Fruit fly (Drosophila melanogaster) S2 (cell line): ENCODE measurements around the gene SkpC.

Source experiments
- CG8478 ChIP-seq: fragments of >200 bp; optimal IDR thresholded peaks from 2 replicates; lab custom pipeline; 2018
- CTCF ChIP-seq, 2 experiments: fragments of >200 bp; optimal IDR thresholded peaks; 2 replicates each; lab custom pipeline; 2018

Gene SkpC

DNA sequence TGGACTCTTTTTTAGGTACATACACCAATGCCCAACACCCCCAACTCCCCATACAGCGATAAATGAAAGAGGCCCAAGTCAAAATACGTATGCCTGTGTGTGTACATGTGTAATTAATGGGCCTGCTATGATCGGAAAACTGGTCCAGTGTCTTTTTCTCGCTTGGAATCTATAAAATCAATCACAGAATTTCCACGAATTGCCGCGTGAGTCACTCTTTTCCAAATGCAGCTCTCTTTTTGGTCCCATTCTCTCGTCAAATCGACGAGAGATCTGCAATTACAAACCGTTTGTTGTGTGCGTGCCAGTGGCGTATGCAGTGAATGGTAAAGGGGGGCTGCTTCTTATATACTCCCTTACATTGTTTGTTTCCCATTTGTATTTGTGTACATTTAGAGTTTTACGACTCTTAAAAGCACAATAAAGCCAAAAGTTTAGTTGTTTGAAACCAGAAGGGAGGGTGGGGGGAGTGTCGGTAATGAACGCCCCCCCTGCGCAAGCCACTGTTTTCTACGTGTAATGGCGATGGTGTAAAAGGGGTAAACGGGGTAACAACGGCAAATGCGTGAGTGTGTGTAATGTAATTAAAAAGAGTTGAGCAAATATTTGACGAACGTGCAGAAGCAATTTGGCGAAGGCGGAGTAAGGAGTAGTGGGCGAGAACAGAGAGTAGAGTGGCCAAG is 31.0 kb downstream of the SkpC start:
- TF ChIP-seq CG8478 (lab: Kevin White, UChicago) (no peak), CTCF (optimal IDR thresholded peaks at IDR 0.05; lab: Kevin White, UChicago) (no peak)

DNA sequence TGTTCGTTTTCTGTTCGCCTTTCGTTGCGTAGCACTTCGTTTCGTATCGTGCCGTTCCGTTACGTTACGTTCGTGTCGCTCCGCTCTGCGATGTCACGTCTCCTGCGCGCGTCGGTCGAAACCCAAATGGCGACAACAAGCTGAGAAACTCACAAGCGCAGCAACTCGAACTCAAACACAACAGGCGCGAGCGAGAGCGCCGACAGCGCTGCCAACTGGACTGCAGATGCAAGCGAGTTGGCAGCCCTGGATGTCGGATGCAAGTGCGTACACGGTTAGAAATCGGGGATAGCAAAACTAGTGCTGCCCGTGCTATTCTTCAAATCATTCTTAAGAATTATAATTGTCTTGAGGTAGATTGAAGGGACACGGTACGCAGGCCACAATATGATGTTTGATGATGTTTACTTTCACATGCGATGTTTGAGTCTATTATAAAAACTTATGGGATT is 32.5 kb downstream of the SkpC start:
- TF ChIP-seq CTCF (optimal IDR thresholded peaks at IDR 0.05; lab: Kevin White, UChicago) = no peak
- no peak for TF ChIP-seq CG8478 (lab: Kevin White, UChicago)

- TF ChIP-seq CTCF (optimal IDR thresholded peaks at IDR 0.05; lab: Kevin White, UChicago) (no peak), CG8478 (lab: Kevin White, UChicago) (no peak)
These were observed 34.7 kb downstream of the SkpC start for dm6 chrX:19850503-19851094.

- no peak for TF ChIP-seq CG8478 (lab: Kevin White, UChicago)
- TF ChIP-seq CTCF (optimal IDR thresholded peaks at IDR 0.05; lab: Kevin White, UChicago) = peak; percentile 52 to 60
These were observed 35.5 kb downstream of the SkpC start for dm6 chrX:19851095-19851988.

dm6 chrX:19851989-19852307 is 36.1 kb downstream of the SkpC start, which contains the start of the genes pico and Nup205:
TSS of gene pico (minus strand) at chrX:19852059.
TSS of gene Nup205 (plus strand) at chrX:19852214.
- TF ChIP-seq CTCF (optimal IDR thresholded peaks at IDR 0.05; lab: Kevin White, UChicago) (peak; percentile 74 to 76), CG8478 (lab: Kevin White, UChicago) (no peak)

DNA sequence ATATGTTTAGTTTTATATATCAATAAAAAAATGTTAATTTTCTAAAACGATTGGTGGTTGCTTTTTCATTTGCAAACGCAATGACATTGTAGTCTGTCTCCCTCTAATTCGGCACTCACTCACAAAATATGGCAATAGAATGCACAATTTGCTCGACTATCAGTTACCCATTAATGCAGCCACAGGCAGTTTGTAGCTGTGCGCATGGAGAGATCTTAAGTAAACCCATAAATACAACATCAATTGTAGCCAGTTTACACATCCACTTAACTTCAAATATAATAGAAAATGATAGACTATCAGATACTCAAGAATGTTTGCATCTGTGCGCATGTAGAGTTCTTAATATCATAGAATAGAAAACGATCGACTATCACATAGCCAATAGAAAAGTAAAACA is 43.5 kb downstream of the SkpC start:
- TF ChIP-seq CG8478 (lab: Kevin White, UChicago) (no peak), CTCF (optimal IDR thresholded peaks at IDR 0.05; lab: Kevin White, UChicago) (no peak)

DNA sequence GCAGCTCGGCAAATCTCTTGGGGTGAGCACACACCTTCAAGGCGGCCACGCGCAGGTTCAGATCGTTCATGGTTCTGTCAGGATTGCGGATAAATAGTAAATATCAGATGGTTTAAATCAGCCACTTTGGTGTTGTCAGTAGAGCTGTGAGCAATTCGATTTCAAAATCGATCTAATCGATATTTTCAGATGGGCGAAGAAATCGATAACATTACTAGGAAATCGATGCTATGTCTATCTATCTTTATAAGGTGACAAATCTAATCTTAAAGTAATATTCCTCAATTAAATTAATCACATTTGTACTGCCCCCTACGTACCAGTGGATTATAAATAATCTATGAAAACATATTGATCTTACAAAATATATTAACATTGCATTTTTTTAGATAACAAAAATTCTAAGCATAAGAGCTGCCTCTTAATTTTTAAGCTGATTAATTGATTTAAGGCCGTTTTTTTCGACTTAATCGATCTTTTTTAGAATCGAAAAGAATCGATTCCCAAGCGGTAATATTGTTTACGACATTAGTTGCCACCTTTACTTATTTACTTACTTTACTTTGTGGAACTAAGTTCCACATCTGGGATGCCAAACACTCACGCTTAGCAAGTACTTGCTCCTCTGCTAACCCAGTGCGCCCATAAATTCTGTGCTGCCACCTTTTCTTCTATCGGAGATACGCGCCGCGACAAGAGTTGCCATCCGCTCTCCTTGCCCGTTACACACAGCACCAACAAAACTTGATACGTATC is 49.7 kb downstream of the SkpC start, which contains the start of gene THADA:
Gene THADA (minus strand): TSS at position 136 of the 756 bp plus-strand sequence.
- TF ChIP-seq CG8478 (lab: Kevin White, UChicago) (no peak), CTCF (optimal IDR thresholded peaks at IDR 0.05; lab: Kevin White, UChicago) (peak; percentile 75 to 79)
